Worm (Caenorhabditis elegans) whole organism, L1 larva: ENCODE results near the gene ZC449.1.

ENCODE experiments used
- C34B4.2 ChIP-seq: sonication (generic microtip); optimal IDR thresholded peaks from 2 replicates; lab custom pipeline; 2017; ENCODE audit warnings: mild to moderate bottlenecking, missing genetic modification characterization, missing compliant biosample characterization
- alr-1 ChIP-seq: fragments of 200-800 bp; sonication (Bioruptor generic); optimal IDR thresholded peaks from 2 replicates; lab custom pipeline; 2018; ENCODE audit warnings: borderline replicate concordance, mild to moderate bottlenecking, missing genetic modification characterization, missing compliant biosample characterization
- aly-2 ChIP-seq: fragments of 150-350 bp; optimal IDR thresholded peaks from 2 replicates; lab custom pipeline; 2014; ENCODE audit warnings: missing biosample characterization, missing genetic modification characterization
- blmp-1 ChIP-seq: fragments of 150-350 bp; optimal IDR thresholded peaks from 2 replicates; lab custom pipeline; 2014; ENCODE audit warnings: missing biosample characterization, missing genetic modification characterization
- ceh-63 ChIP-seq: fragments of 200-800 bp; sonication (Bioruptor generic); optimal IDR thresholded peaks from 2 replicates; lab custom pipeline; 2018; ENCODE audit warnings: mild to moderate bottlenecking, missing genetic modification characterization, missing compliant biosample characterization
- ceh-88 ChIP-seq: fragments of 200-800 bp; sonication (Bioruptor generic); IDR thresholded peaks from 2 replicates; pipeline ENCODE4 v1.3.6; 2022; ENCODE audit warnings: missing genetic modification characterization, missing compliant biosample characterization
- ces-1 ChIP-seq: fragments of 150-350 bp; optimal IDR thresholded peaks from 2 replicates; lab custom pipeline; 2014; ENCODE audit warnings: missing biosample characterization, missing genetic modification reagents, missing genetic modification characterization
- dpl-1 ChIP-seq, 3 experiments: fragments of 150-350 bp in 2 of 3; sonication (generic microtip) in 1 of 3; optimal IDR thresholded peaks; 2 replicates each; lab custom pipeline; 2014 to 2017; ENCODE audit warnings: missing biosample characterization in 3 of 3, missing genetic modification characterization in 3 of 3, missing genetic modification reagents in 3 of 3
- efl-1 ChIP-seq, 4 experiments: fragments of 150-350 bp; optimal IDR thresholded peaks in 3 of 4; peaks in 1 of 4; 1 replicate in 1 of 4; 2 replicates in 3 of 4; lab custom pipeline; 2014; ENCODE audit warnings: missing biosample characterization in 2 of 4, missing genetic modification characterization in 2 of 4, missing genetic modification reagents in 2 of 4
- egl-27 ChIP-seq, 2 experiments: fragments of 150-350 bp in 1 of 2; sonication (generic microtip); optimal IDR thresholded peaks; 3 replicates each; lab custom pipeline; 2017 to 2018; ENCODE audit warnings: missing biosample characterization in 2 of 2, missing genetic modification characterization in 2 of 2, missing genetic modification reagents in 2 of 2
- fkh-10 ChIP-seq: sonication (generic microtip); optimal IDR thresholded peaks from 2 replicates; lab custom pipeline; 2017; ENCODE audit warnings: missing biosample characterization, missing genetic modification reagents, missing genetic modification characterization
- irx-1 ChIP-seq: sonication (generic microtip); optimal IDR thresholded peaks from 2 replicates; lab custom pipeline; 2016; ENCODE audit warnings: missing genetic modification characterization, missing compliant biosample characterization
- lin-13 ChIP-seq: fragments of 150-350 bp; optimal IDR thresholded peaks from 2 replicates; lab custom pipeline; 2014; ENCODE audit warnings: missing biosample characterization, missing genetic modification reagents, missing genetic modification characterization
- lin-14 ChIP-seq: fragments of 200-800 bp; sonication (Bioruptor generic); optimal IDR thresholded peaks from 2 replicates; lab custom pipeline; 2018; ENCODE audit warnings: mild to moderate bottlenecking, missing genetic modification characterization, moderate library complexity, missing compliant biosample characterization
- lin-15B ChIP-seq: fragments of 150-350 bp; sonication (generic microtip); optimal IDR thresholded peaks from 3 replicates; lab custom pipeline; 2014; ENCODE audit warnings: missing biosample characterization, missing genetic modification characterization
- lin-35 ChIP-seq, 2 experiments: fragments of 150-350 bp; optimal IDR thresholded peaks; 2 replicates each; lab custom pipeline; 2014; ENCODE audit warnings: missing biosample characterization in 2 of 2, missing genetic modification characterization in 2 of 2, missing genetic modification reagents in 2 of 2
- mab-9 ChIP-seq: fragments of 200-800 bp; sonication (Bioruptor generic); IDR thresholded peaks from 2 replicates; pipeline ENCODE4 v1.3.6; 2022; ENCODE audit warnings: missing genetic modification reagents, missing genetic modification characterization, missing compliant biosample characterization
- mep-1 ChIP-seq: fragments of 150-350 bp; optimal IDR thresholded peaks from 2 replicates; lab custom pipeline; 2014; ENCODE audit warnings: missing biosample characterization, missing genetic modification characterization
- nhr-11 ChIP-seq: fragments of 150-350 bp; optimal IDR thresholded peaks from 2 replicates; lab custom pipeline; 2014; ENCODE audit warnings: missing biosample characterization, missing genetic modification characterization
- nhr-237 ChIP-seq: fragments of 150-350 bp; optimal IDR thresholded peaks from 2 replicates; lab custom pipeline; 2014; ENCODE audit warnings: missing biosample characterization, missing genetic modification characterization
- nhr-28 ChIP-seq: fragments of 150-350 bp; optimal IDR thresholded peaks from 2 replicates; lab custom pipeline; 2014; ENCODE audit warnings: missing biosample characterization, missing genetic modification characterization
- nhr-47 ChIP-seq: sonication (generic microtip); optimal IDR thresholded peaks from 2 replicates; lab custom pipeline; 2016; ENCODE audit warnings: mild to moderate bottlenecking, missing genetic modification characterization, moderate library complexity, missing compliant biosample characterization
- nhr-76 ChIP-seq: sonication (generic microtip); optimal IDR thresholded peaks from 2 replicates; lab custom pipeline; 2017; ENCODE audit warnings: missing biosample characterization, missing genetic modification characterization
- nhr-77 ChIP-seq: fragments of 150-350 bp; optimal IDR thresholded peaks from 2 replicates; lab custom pipeline; 2014; ENCODE audit warnings: missing biosample characterization, missing genetic modification characterization
- nhr-85 ChIP-seq: sonication (generic microtip); peaks from one replicate; lab custom pipeline; 2016; ENCODE audit warnings: missing genetic modification characterization, inconsistent platforms, missing compliant biosample characterization
- pqm-1 ChIP-seq: sonication (generic microtip); optimal IDR thresholded peaks from 3 replicates; lab custom pipeline; 2017; ENCODE audit warnings: missing biosample characterization, missing genetic modification characterization
- skn-1 ChIP-seq: fragments of 150-350 bp; optimal IDR thresholded peaks from 2 replicates; lab custom pipeline; 2014; ENCODE audit warnings: missing biosample characterization, missing genetic modification characterization
- snpc-4 ChIP-seq: fragments of 150-350 bp; optimal IDR thresholded peaks from 2 replicates; lab custom pipeline; 2014; ENCODE audit warnings: missing biosample characterization, missing genetic modification characterization
- unc-130 ChIP-seq: fragments of 150-350 bp; optimal IDR thresholded peaks from 2 replicates; lab custom pipeline; 2017; ENCODE audit warnings: missing biosample characterization, missing genetic modification characterization, inconsistent platforms
- unc-86 ChIP-seq: sonication (generic microtip); optimal IDR thresholded peaks from 2 replicates; lab custom pipeline; 2016; ENCODE audit warnings: missing genetic modification characterization, missing compliant biosample characterization
- vab-15 ChIP-seq: sonication (generic microtip); optimal IDR thresholded peaks from 2 replicates; lab custom pipeline; 2017; ENCODE audit warnings: missing genotype, mild to moderate bottlenecking, missing genetic modification characterization, missing compliant biosample characterization
- zag-1 ChIP-seq: fragments of 150-350 bp; optimal IDR thresholded peaks from 2 replicates; lab custom pipeline; 2014; ENCODE audit warnings: missing biosample characterization, missing genetic modification characterization
- zip-4 ChIP-seq: fragments of 200-800 bp; sonication (Bioruptor generic); optimal IDR thresholded peaks from 2 replicates; lab custom pipeline; 2018; ENCODE audit warnings: mild to moderate bottlenecking, missing genetic modification characterization, moderate library complexity, missing compliant biosample characterization
- ztf-4 ChIP-seq: fragments of 150-350 bp; optimal IDR thresholded peaks from 2 replicates; lab custom pipeline; 2014; ENCODE audit warnings: missing biosample characterization, missing genetic modification characterization

The ZC449.1 gene

ce11 chrX:5024300-5024699 lies at the start of gene ZC449.1:
ZC449.1 (plus strand) TSS chrX:5024420.
- no peak for TF ChIP-seq skn-1
- TF ChIP-seq blmp-1 (tag; lab: Kevin White, UChicago) = peak; percentile 73

ce11 chrX:4974486-4974885 lies 49.7 kb upstream of the ZC449.1 start:
- TF ChIP-seq nhr-237 (tag; lab: Kevin White, UChicago) (no peak), blmp-1 (tag; lab: Kevin White, UChicago) (peak; percentile 23), efl-1 (optimal IDR thresholded peaks at IDR 0.05; lab: Kevin White, UChicago) (no peak), efl-1 (GFP tag; optimal IDR thresholded peaks at IDR 0.05 in 1 of 2; lab: Kevin White, UChicago) (peak in 1 of 2 experiments; percentile 28)

- TF ChIP-seq aly-2 (tag; lab: Kevin White, UChicago) (no peak), ceh-88 (no peak), dpl-1 (GFP tag; optimal IDR thresholded peaks at IDR 0.05; lab: Kevin White, UChicago) (no peak), nhr-76 (tag; lab: Kevin White, UChicago) (no peak)
These were observed 47.7 kb upstream of the ZC449.1 start, which contains the start of gene lfi-1 for ce11 chrX:4976530-4976929. lfi-1 (plus strand) TSS chrX:4976830.

- TF ChIP-seq nhr-28 = no peak
- no peak for TF ChIP-seq zip-4 (GFP tag; lab: Kevin White, UChicago)
- no peak for TF ChIP-seq snpc-4 (tag; lab: Kevin White, UChicago)
- no peak for TF ChIP-seq pqm-1
These were observed 46.1 kb upstream of the ZC449.1 start for ce11 chrX:4978103-4978502.

ce11 chrX:4979060-4979459 lies 45.2 kb upstream of the ZC449.1 start:
- no peak for TF ChIP-seq nhr-77 (tag; lab: Kevin White, UChicago)

- TF ChIP-seq unc-86 (tag; lab: Kevin White, UChicago) = peak; percentile 6
- TF ChIP-seq vab-15 (tag; lab: Kevin White, UChicago) = no peak
- TF ChIP-seq zag-1 (tag; lab: Kevin White, UChicago) = no peak
- TF ChIP-seq efl-1 (optimal IDR thresholded peaks at IDR 0.05; lab: Kevin White, UChicago) = no peak
- TF ChIP-seq efl-1 (GFP tag; optimal IDR thresholded peaks at IDR 0.05 in 1 of 2; lab: Kevin White, UChicago) = peak in 1 of 2 experiments; percentile 23
- TF ChIP-seq mab-9 (GFP tag; lab: Robert Waterston, UW) = no peak
- no peak for TF ChIP-seq unc-130 (tag; lab: Kevin White, UChicago)
- no peak for TF ChIP-seq nhr-11 (tag; lab: Kevin White, UChicago)
- TF ChIP-seq lin-13 (GFP tag; lab: Kevin White, UChicago) = no peak
- no peak for TF ChIP-seq nhr-47 (tag; lab: Kevin White, UChicago)
- TF ChIP-seq pqm-1 = no peak
- no peak for TF ChIP-seq skn-1
- no peak for TF ChIP-seq lin-35 (GFP tag; optimal IDR thresholded peaks at IDR 0.05; lab: Kevin White, UChicago)
- no peak for TF ChIP-seq zip-4 (GFP tag; lab: Kevin White, UChicago)
- no peak for TF ChIP-seq C34B4.2 (tag; lab: Kevin White, UChicago)
- TF ChIP-seq irx-1 (tag; lab: Kevin White, UChicago) = no peak
- peak; percentile 55 for TF ChIP-seq lin-14
These were observed 43.2 kb upstream of the ZC449.1 start for ce11 chrX:4981059-4981458.

ce11 chrX:4981579-4981978 lies 42.6 kb upstream of the ZC449.1 start:
- no peak for TF ChIP-seq fkh-10 (GFP tag; lab: Kevin White, UChicago)
- TF ChIP-seq alr-1 (tag; lab: Kevin White, UChicago) = no peak
- TF ChIP-seq zag-1 (tag; lab: Kevin White, UChicago) = no peak
- no peak for TF ChIP-seq ces-1 (GFP tag; lab: Kevin White, UChicago)
- no peak for TF ChIP-seq ztf-4 (tag; lab: Kevin White, UChicago)
- TF ChIP-seq pqm-1 = no peak
- TF ChIP-seq egl-27 (tag; optimal IDR thresholded peaks at IDR 0.05; lab: Kevin White, UChicago) = no peak
- no peak for TF ChIP-seq ceh-63 (GFP tag; lab: Kevin White, UChicago)
- no peak for TF ChIP-seq unc-86 (tag; lab: Kevin White, UChicago)
- no peak for TF ChIP-seq lin-15B (tag; lab: Kevin White, UChicago)
- TF ChIP-seq nhr-85 (tag; lab: Kevin White, UChicago) = no peak
- no peak for TF ChIP-seq mep-1
